Worm (Caenorhabditis elegans): Measurements from ENCODE around the gene ndab-2.
A peak's percentile ranks its signal among the peaks of the same experiment; 100 is the strongest.

Gene ndab-2

ce11 chrIII:7154526-7154925 lies 26.0 kb upstream of the ndab-2 start (continued):
- TF ChIP-seq nhr-10 (tag; optimal IDR thresholded peaks at IDR 0.05) = no peak
- TF ChIP-seq hlh-30 (tag; optimal IDR thresholded peaks at IDR 0.05; ENCODE audit: insufficient read depth) = peak; percentile 46
- no peak for TF ChIP-seq mes-2 (tag; optimal IDR thresholded peaks at IDR 0.05; ENCODE audit: poor library complexity, severe bottlenecking)
- TF ChIP-seq mxl-3 (GFP tag; optimal IDR thresholded peaks at IDR 0.05) = no peak
- TF ChIP-seq ceh-44 (GFP tag; IDR thresholded peaks at IDR 0.05) = no peak
- no peak for TF ChIP-seq spr-3 (GFP tag; optimal IDR thresholded peaks at IDR 0.05)
- no peak for TF ChIP-seq lin-38 (GFP tag; IDR thresholded peaks at IDR 0.05)
- TF ChIP-seq attf-4 (tag; optimal IDR thresholded peaks at IDR 0.05) = no peak
- peak; percentile 71 for TF ChIP-seq dve-1 (tag; optimal IDR thresholded peaks at IDR 0.05; ENCODE audit: insufficient read depth)

- peak; percentile 81 for TF ChIP-seq nhr-11 (tag; optimal IDR thresholded peaks at IDR 0.05)
- TF ChIP-seq zfp-3 (GFP tag; conservative IDR thresholded peaks at IDR 0.05) = 0 out of 2 replicates have a peak, but pooled peaks have one; percentile 46
- TF ChIP-seq nhr-77 (tag; optimal IDR thresholded peaks at IDR 0.05) = peak; percentile 34
- TF ChIP-seq hlh-30 (tag; optimal IDR thresholded peaks at IDR 0.05; ENCODE audit: insufficient read depth) = peak; percentile 98
- TF ChIP-seq Y105C5A.15 (GFP tag; IDR thresholded peaks at IDR 0.05) = no peak
- TF ChIP-seq ZK337.2 (GFP tag; IDR thresholded peaks at IDR 0.05) = no peak
- TF ChIP-seq ceh-32 (tag; optimal IDR thresholded peaks at IDR 0.05; ENCODE audit: poor library complexity) = peak; percentile 43
- TF ChIP-seq snpc-1.2 (GFP tag; IDR thresholded peaks at IDR 0.05) = no peak
- TF ChIP-seq cey-2 (tag; optimal IDR thresholded peaks at IDR 0.05; ENCODE audit: borderline replicate concordance, insufficient read depth) = no peak
- TF ChIP-seq pqm-1 (tag; optimal IDR thresholded peaks at IDR 0.05) = peak; percentile 39
- TF ChIP-seq php-3 (GFP tag; IDR thresholded peaks at IDR 0.05) = peak; percentile 82
- peak; percentile 80 for TF ChIP-seq F37D6.2 (tag; optimal IDR thresholded peaks at IDR 0.05)
- peak; percentile 52 to 75 for TF ChIP-seq daf-16 (GFP tag; optimal IDR thresholded peaks at IDR 0.05)
- TF ChIP-seq daf-16 (tag; optimal IDR thresholded peaks at IDR 0.05) = peak; percentile 82
- TF ChIP-seq ztf-7 (tag; optimal IDR thresholded peaks at IDR 0.05) = no peak
- no peak for TF ChIP-seq lin-13 (GFP tag; optimal IDR thresholded peaks at IDR 0.05)
- TF ChIP-seq nhr-42 (GFP tag; IDR thresholded peaks at IDR 0.05) = peak; percentile 70; the same call in 1 of the 2 replicates
- peak; percentile 94 for TF ChIP-seq mep-1 (tag; optimal IDR thresholded peaks at IDR 0.05)
- TF ChIP-seq jun-1 (tag; optimal IDR thresholded peaks at IDR 0.05) = peak; percentile 82
- TF ChIP-seq ztf-11 (tag; optimal IDR thresholded peaks at IDR 0.05) = no peak
- TF ChIP-seq daf-8 (GFP tag; IDR thresholded peaks at IDR 0.05) = no peak
- TF ChIP-seq mxl-3 (GFP tag; optimal IDR thresholded peaks at IDR 0.05) = peak; percentile 66
- TF ChIP-seq F10B5.3 (tag; optimal IDR thresholded peaks at IDR 0.05) = no peak
- TF ChIP-seq nhr-48 (tag; optimal IDR thresholded peaks at IDR 0.05) = peak; percentile 93
- TF ChIP-seq pha-4 (GFP tag; IDR thresholded peaks at IDR 0.05) = peak; percentile 78
- TF ChIP-seq pha-4 (tag; optimal IDR thresholded peaks at IDR 0.05) = peak; percentile 96
- TF ChIP-seq nhr-237 (tag; optimal IDR thresholded peaks at IDR 0.05) = peak; percentile 2
- TF ChIP-seq lin-39 (tag; optimal IDR thresholded peaks at IDR 0.05) = no peak
- TF ChIP-seq lin-38 (GFP tag; IDR thresholded peaks at IDR 0.05) = peak; percentile 69
- no peak for TF ChIP-seq sdz-12 (GFP tag; optimal IDR thresholded peaks at IDR 0.05)
- TF ChIP-seq lin-29 (GFP tag; IDR thresholded peaks at IDR 0.05) = 0 out of 2 replicates have a peak, but pooled peaks have one; percentile 18
- no peak for TF ChIP-seq nhr-111 (GFP tag; optimal IDR thresholded peaks at IDR 0.05)
- peak; percentile 20 for TF ChIP-seq spr-3 (GFP tag; optimal IDR thresholded peaks at IDR 0.05)
- TF ChIP-seq set-16 (GFP tag; IDR thresholded peaks at IDR 0.05) = peak; percentile 67
- TF ChIP-seq mdt-29 (GFP tag; IDR thresholded peaks at IDR 0.05) = peak; percentile 77
- no peak for TF ChIP-seq tag-97 (GFP tag; IDR thresholded peaks at IDR 0.05)
- TF ChIP-seq daf-19 (GFP tag; conservative IDR thresholded peaks at IDR 0.05) = no peak
- TF ChIP-seq Y48G9A.11 (GFP tag; IDR thresholded peaks at IDR 0.05) = no peak
- TF ChIP-seq F26F4.8 (GFP tag; conservative IDR thresholded peaks at IDR 0.05) = no peak
- TF ChIP-seq dmd-6 (GFP tag; IDR thresholded peaks at IDR 0.05) = peak; percentile 90
- peak; percentile 13 for TF ChIP-seq ces-1 (GFP tag; optimal IDR thresholded peaks at IDR 0.05)
- TF ChIP-seq lsy-2 (tag; optimal IDR thresholded peaks at IDR 0.05) = peak; percentile 88 to 90
- TF ChIP-seq duxl-1 (tag; optimal IDR thresholded peaks at IDR 0.05; ENCODE audit: poor library complexity) = peak; percentile 63
- no peak for TF ChIP-seq attf-4 (tag; optimal IDR thresholded peaks at IDR 0.05)
- peak; percentile 39 for TF ChIP-seq nhr-6 (tag; optimal IDR thresholded peaks at IDR 0.05)
Measured at ce11 chrIII:7155631-7156030, 24.9 kb upstream of the ndab-2 start.

All from whole organism, L4 larva.